Worm (Caenorhabditis elegans) whole organism, L4/young adult: ENCODE measurements around the gene K01A12.4.

Experiments
- W03F9.2 ChIP-seq: fragments of 150-350 bp; optimal IDR thresholded peaks from 2 replicates; lab custom pipeline; 2014; ENCODE audit warnings: missing biosample characterization, missing genetic modification characterization
- him-1 ChIP-seq: sonication (generic microtip); optimal IDR thresholded peaks from 2 replicates; lab custom pipeline; 2016; ENCODE audit warnings: missing genotype, missing genetic modification reagents, missing genetic modification characterization, missing compliant biosample characterization

ce11 chrX:8612278-8612677 is 1.6 kb downstream of the K01A12.4 start:
- TF ChIP-seq him-1 (tag; lab: Kevin White, UChicago) (no peak), W03F9.2 (tag; lab: Kevin White, UChicago) (no peak)
